Worm (Caenorhabditis elegans) whole organism, L1 larva: ENCODE data around the gene spp-10.

ENCODE experiments used
- C04F5.9 ChIP-seq: sonication (generic microtip); optimal IDR thresholded peaks from 2 replicates; lab custom pipeline; 2016; ENCODE audit warnings: missing genetic modification characterization, missing compliant biosample characterization
- C34B4.2 ChIP-seq: sonication (generic microtip); optimal IDR thresholded peaks from 2 replicates; lab custom pipeline; 2017; ENCODE audit warnings: mild to moderate bottlenecking, missing genetic modification characterization, missing compliant biosample characterization
- F16B12.6 ChIP-seq: fragments of 150-350 bp; optimal IDR thresholded peaks from 2 replicates; lab custom pipeline; 2014; ENCODE audit warnings: missing biosample characterization, missing genetic modification characterization
- aha-1 ChIP-seq: fragments of 150-350 bp; optimal IDR thresholded peaks from 2 replicates; lab custom pipeline; 2014; ENCODE audit warnings: missing biosample characterization, missing genetic modification characterization
- blmp-1 ChIP-seq: fragments of 150-350 bp; optimal IDR thresholded peaks from 2 replicates; lab custom pipeline; 2014; ENCODE audit warnings: missing biosample characterization, missing genetic modification characterization
- ceh-63 ChIP-seq: fragments of 200-800 bp; sonication (Bioruptor generic); optimal IDR thresholded peaks from 2 replicates; lab custom pipeline; 2018; ENCODE audit warnings: mild to moderate bottlenecking, missing genetic modification characterization, missing compliant biosample characterization
- ceh-8 ChIP-seq: fragments of 200-800 bp; sonication (Bioruptor generic); optimal IDR thresholded peaks from 2 replicates; lab custom pipeline; 2018; ENCODE audit warnings: mild to moderate bottlenecking, missing genetic modification characterization, moderate library complexity, missing compliant biosample characterization
- ceh-82 ChIP-seq, 3 experiments: fragments of 150-350 bp in 1 of 3; sonication (generic microtip) in 2 of 3; optimal IDR thresholded peaks; 2 replicates each; lab custom pipeline; 2014 to 2017; ENCODE audit warnings: missing biosample characterization in 3 of 3, missing genetic modification characterization in 3 of 3
- ceh-88 ChIP-seq: fragments of 200-800 bp; sonication (Bioruptor generic); IDR thresholded peaks from 2 replicates; pipeline ENCODE4 v1.3.6; 2022; ENCODE audit warnings: missing genetic modification characterization, missing compliant biosample characterization
- dpl-1 ChIP-seq, 3 experiments: fragments of 150-350 bp in 2 of 3; sonication (generic microtip) in 1 of 3; optimal IDR thresholded peaks; 2 replicates each; lab custom pipeline; 2014 to 2017; ENCODE audit warnings: missing biosample characterization in 3 of 3, missing genetic modification characterization in 3 of 3, missing genetic modification reagents in 3 of 3
- efl-1 ChIP-seq, 4 experiments: fragments of 150-350 bp; optimal IDR thresholded peaks in 3 of 4; peaks in 1 of 4; 1 replicate in 1 of 4; 2 replicates in 3 of 4; lab custom pipeline; 2014; ENCODE audit warnings: missing biosample characterization in 2 of 4, missing genetic modification characterization in 2 of 4, missing genetic modification reagents in 2 of 4
- egl-27 ChIP-seq, 2 experiments: fragments of 150-350 bp in 1 of 2; sonication (generic microtip); optimal IDR thresholded peaks; 3 replicates each; lab custom pipeline; 2017 to 2018; ENCODE audit warnings: missing biosample characterization in 2 of 2, missing genetic modification characterization in 2 of 2, missing genetic modification reagents in 2 of 2
- elt-2 ChIP-seq: sonication (generic microtip); optimal IDR thresholded peaks from 2 replicates; lab custom pipeline; 2016; ENCODE audit warnings: missing genetic modification characterization, mild to moderate bottlenecking, inconsistent platforms, missing compliant biosample characterization, missing genetic modification reagents
- ets-5 ChIP-seq: fragments of 200-800 bp; sonication (Bioruptor generic); IDR thresholded peaks from 2 replicates; pipeline ENCODE4 v1.3.6; 2022; ENCODE audit warnings: missing genetic modification characterization, missing compliant biosample characterization
- fkh-4 ChIP-seq: sonication (generic microtip); optimal IDR thresholded peaks from 2 replicates; lab custom pipeline; 2016; ENCODE audit warnings: missing compliant biosample characterization, missing genetic modification characterization, borderline replicate concordance
- fkh-8 ChIP-seq: sonication (generic microtip); optimal IDR thresholded peaks from 2 replicates; lab custom pipeline; 2016; ENCODE audit warnings: mild to moderate bottlenecking, missing genetic modification characterization, missing compliant biosample characterization
- hlh-17 ChIP-seq: fragments of 200-800 bp; sonication (Bioruptor generic); optimal IDR thresholded peaks from 2 replicates; lab custom pipeline; 2018; ENCODE audit warnings: missing genetic modification characterization, mild to moderate bottlenecking, missing compliant biosample characterization, moderate library complexity, borderline replicate concordance
- hpl-2 ChIP-seq: fragments of 150-350 bp; optimal IDR thresholded peaks from 2 replicates; lab custom pipeline; 2014; ENCODE audit warnings: missing biosample characterization, missing genetic modification reagents, missing genetic modification characterization
- irx-1 ChIP-seq: sonication (generic microtip); optimal IDR thresholded peaks from 2 replicates; lab custom pipeline; 2016; ENCODE audit warnings: missing genetic modification characterization, missing compliant biosample characterization
- isw-1 ChIP-seq: fragments of 200-800 bp; sonication (Bioruptor generic); IDR thresholded peaks from 2 replicates; pipeline ENCODE4 v1.3.6; 2022; ENCODE audit warnings: missing genetic modification characterization, missing compliant biosample characterization
- lin-13 ChIP-seq: fragments of 150-350 bp; optimal IDR thresholded peaks from 2 replicates; lab custom pipeline; 2014; ENCODE audit warnings: missing biosample characterization, missing genetic modification reagents, missing genetic modification characterization
- lin-14 ChIP-seq: fragments of 200-800 bp; sonication (Bioruptor generic); optimal IDR thresholded peaks from 2 replicates; lab custom pipeline; 2018; ENCODE audit warnings: mild to moderate bottlenecking, missing genetic modification characterization, moderate library complexity, missing compliant biosample characterization
- lin-35 ChIP-seq, 2 experiments: fragments of 150-350 bp; optimal IDR thresholded peaks; 2 replicates each; lab custom pipeline; 2014; ENCODE audit warnings: missing biosample characterization in 2 of 2, missing genetic modification characterization in 2 of 2, missing genetic modification reagents in 2 of 2
- lin-39 ChIP-seq: fragments of 150-350 bp; optimal IDR thresholded peaks from 2 replicates; lab custom pipeline; 2014; ENCODE audit warnings: missing biosample characterization, missing genetic modification reagents, missing genetic modification characterization
- nhr-11 ChIP-seq: fragments of 150-350 bp; optimal IDR thresholded peaks from 2 replicates; lab custom pipeline; 2014; ENCODE audit warnings: missing biosample characterization, missing genetic modification characterization
- nhr-19 ChIP-seq: fragments of 200-800 bp; sonication (Bioruptor generic); conservative IDR thresholded peaks from 2 replicates; pipeline ENCODE4 v1.3.6; 2022; ENCODE audit warnings: missing genetic modification characterization, missing compliant biosample characterization
- nhr-28 ChIP-seq: fragments of 150-350 bp; optimal IDR thresholded peaks from 2 replicates; lab custom pipeline; 2014; ENCODE audit warnings: missing biosample characterization, missing genetic modification characterization
- nhr-76 ChIP-seq: sonication (generic microtip); optimal IDR thresholded peaks from 2 replicates; lab custom pipeline; 2017; ENCODE audit warnings: missing biosample characterization, missing genetic modification characterization
- nhr-85 ChIP-seq: sonication (generic microtip); peaks from one replicate; lab custom pipeline; 2016; ENCODE audit warnings: missing genetic modification characterization, inconsistent platforms, missing compliant biosample characterization
- nhr-90 ChIP-seq: sonication (generic microtip); optimal IDR thresholded peaks from 2 replicates; lab custom pipeline; 2016; ENCODE audit warnings: mild to moderate bottlenecking, missing genetic modification characterization, missing compliant biosample characterization; ENCODE audit not compliant: poor library complexity
- pqm-1 ChIP-seq: sonication (generic microtip); optimal IDR thresholded peaks from 3 replicates; lab custom pipeline; 2017; ENCODE audit warnings: missing biosample characterization, missing genetic modification characterization
- rnt-1 ChIP-seq: sonication (generic microtip); optimal IDR thresholded peaks from 2 replicates; lab custom pipeline; 2016; ENCODE audit warnings: mild to moderate bottlenecking, missing genetic modification characterization, moderate library complexity, missing compliant biosample characterization
- snu-23 ChIP-seq: sonication (generic microtip); optimal IDR thresholded peaks from 2 replicates; lab custom pipeline; 2016; ENCODE audit warnings: missing genetic modification characterization, missing compliant biosample characterization
- sox-4 ChIP-seq: sonication (generic microtip); optimal IDR thresholded peaks from 2 replicates; lab custom pipeline; 2016; ENCODE audit warnings: missing genetic modification characterization, missing compliant biosample characterization
- sptf-1 ChIP-seq: fragments of 150-350 bp; optimal IDR thresholded peaks from 2 replicates; lab custom pipeline; 2014; ENCODE audit warnings: missing biosample characterization, missing genetic modification characterization
- sup-37 ChIP-seq: fragments of 200-800 bp; sonication (Bioruptor generic); optimal IDR thresholded peaks from 2 replicates; lab custom pipeline; 2018; ENCODE audit warnings: mild to moderate bottlenecking, missing genetic modification characterization, missing compliant biosample characterization
- swsn-7 ChIP-seq: sonication (generic microtip); optimal IDR thresholded peaks from 2 replicates; lab custom pipeline; 2016; ENCODE audit warnings: missing genetic modification characterization, missing compliant biosample characterization
- tlp-1 ChIP-seq: fragments of 150-350 bp; optimal IDR thresholded peaks from 2 replicates; lab custom pipeline; 2014; ENCODE audit warnings: missing biosample characterization, missing genetic modification characterization
- unc-130 ChIP-seq: fragments of 150-350 bp; optimal IDR thresholded peaks from 2 replicates; lab custom pipeline; 2017; ENCODE audit warnings: missing biosample characterization, missing genetic modification characterization, inconsistent platforms
- xbp-1 ChIP-seq: sonication (generic microtip); optimal IDR thresholded peaks from 2 replicates; lab custom pipeline; 2016; ENCODE audit warnings: missing genetic modification characterization, missing compliant biosample characterization
- zip-4 ChIP-seq: fragments of 200-800 bp; sonication (Bioruptor generic); optimal IDR thresholded peaks from 2 replicates; lab custom pipeline; 2018; ENCODE audit warnings: mild to moderate bottlenecking, missing genetic modification characterization, moderate library complexity, missing compliant biosample characterization
- ztf-4 ChIP-seq: fragments of 150-350 bp; optimal IDR thresholded peaks from 2 replicates; lab custom pipeline; 2014; ENCODE audit warnings: missing biosample characterization, missing genetic modification characterization

spp-10 gene

DNA sequence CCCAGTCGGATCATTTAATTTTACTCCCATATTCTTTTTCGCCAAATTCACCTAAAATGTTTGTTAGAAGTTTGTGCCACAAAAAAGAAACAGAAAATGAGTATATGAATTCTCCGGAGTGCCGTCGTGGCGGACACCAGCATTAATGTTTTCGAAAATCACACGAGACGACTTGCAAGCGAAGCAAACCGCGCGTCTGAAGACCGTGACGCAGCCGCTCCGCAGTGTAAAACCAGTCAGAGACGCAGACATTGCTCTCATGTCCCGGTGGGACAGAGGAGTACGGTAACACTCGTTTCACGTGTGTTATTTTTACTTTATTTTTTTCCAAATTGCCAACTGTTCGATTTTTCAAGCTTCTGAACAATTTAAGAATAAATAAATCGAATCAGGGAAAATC is 44.3 kb upstream of the spp-10 start, which contains the start of the genes T26A8.4 and pdtf-1 (continued):
- TF ChIP-seq nhr-19 (peak; percentile 90), ceh-8 (peak; percentile 67), pqm-1 (no peak), nhr-90 (peak; percentile 92), sox-4 (peak; percentile 48), irx-1 (tag; lab: Kevin White, UChicago) (peak; percentile 83), ztf-4 (peak; percentile 92), nhr-11 (tag; lab: Kevin White, UChicago) (peak; percentile 84), C34B4.2 (tag; lab: Kevin White, UChicago) (peak; percentile 57), sup-37 (GFP tag; lab: Kevin White, UChicago) (no peak), nhr-28 (tag; lab: Kevin White, UChicago) (no peak), elt-2 (tag; lab: Kevin White, UChicago) (peak; percentile 49), ceh-82 (tag; optimal IDR thresholded peaks at IDR 0.05; lab: Kevin White, UChicago) (peak; percentile 95 to 98 (median 96)), snu-23 (peak; percentile 96), xbp-1 (tag; lab: Kevin White, UChicago) (peak; percentile 95), hpl-2 (peak; percentile 65), hlh-17 (GFP tag; lab: Kevin White, UChicago) (no peak), nhr-76 (tag; lab: Kevin White, UChicago) (no peak), lin-14 (GFP tag; lab: Kevin White, UChicago) (peak; percentile 95), rnt-1 (tag; lab: Kevin White, UChicago) (peak; percentile 94), egl-27 (tag; optimal IDR thresholded peaks at IDR 0.05; lab: Kevin White, UChicago) (peak; percentile 50 to 72), dpl-1 (GFP tag; optimal IDR thresholded peaks at IDR 0.05; lab: Kevin White, UChicago) (peak; percentile 81 to 84 (median 83)), fkh-4 (tag; lab: Kevin White, UChicago) (peak; percentile 16), blmp-1 (tag; lab: Kevin White, UChicago) (peak; percentile 87), lin-39 (tag; lab: Kevin White, UChicago) (peak; percentile 72), F16B12.6 (tag; lab: Kevin White, UChicago) (peak; percentile 56), tlp-1 (no peak), zip-4 (GFP tag; lab: Kevin White, UChicago) (peak; percentile 29), lin-35 (GFP tag; optimal IDR thresholded peaks at IDR 0.05; lab: Kevin White, UChicago) (peak; percentile 82 to 94), sptf-1 (no peak), aha-1 (tag; lab: Kevin White, UChicago) (peak; percentile 57), ets-5 (no peak), swsn-7 (tag; lab: Kevin White, UChicago) (peak; percentile 92), isw-1 (GFP tag; lab: Robert Waterston, UW) (peak; percentile 91), ceh-88 (peak; percentile 82), fkh-8 (tag; lab: Kevin White, UChicago) (peak; percentile 95), unc-130 (peak; percentile 88), nhr-85 (tag; lab: Kevin White, UChicago) (peak; percentile 95), lin-13 (GFP tag; lab: Kevin White, UChicago) (peak; percentile 97), ceh-63 (GFP tag; lab: Kevin White, UChicago) (no peak), C04F5.9 (tag; lab: Kevin White, UChicago) (peak; percentile 42)
- TF ChIP-seq, all 84 proteins: peak for 63

DNA sequence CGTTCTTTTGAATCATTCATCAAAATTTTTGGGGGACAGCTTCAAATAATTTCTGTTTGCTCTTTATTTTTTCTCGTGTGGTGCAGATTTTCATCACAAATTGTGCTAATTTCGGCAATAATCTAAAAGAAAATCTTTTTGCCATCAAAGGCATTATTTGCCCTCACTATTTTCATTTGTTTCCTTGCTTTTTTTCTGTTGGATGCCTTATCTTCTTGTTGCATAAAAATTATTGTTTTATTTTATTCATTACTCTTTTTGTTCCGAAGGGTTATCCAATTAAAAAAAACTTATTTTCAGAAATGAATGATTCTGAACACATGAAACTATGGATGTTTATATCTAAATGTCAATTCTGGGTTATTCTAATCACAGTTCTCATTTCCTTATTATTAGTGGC is 30.1 kb upstream of the spp-10 start, which contains the start of gene T01B11.1:
Gene T01B11.1, plus strand, starts transcription at position 301 of the 400 bp plus-strand sequence.
- no peak for TF ChIP-seq elt-2 (tag; lab: Kevin White, UChicago)
- no peak for TF ChIP-seq efl-1 (optimal IDR thresholded peaks at IDR 0.05; lab: Kevin White, UChicago)
- peak in 1 of 2 experiments; percentile 4 for TF ChIP-seq efl-1 (GFP tag; optimal IDR thresholded peaks at IDR 0.05 in 1 of 2; lab: Kevin White, UChicago)
- TF ChIP-seq, all 84 proteins: peak for 1
